Fruit fly (Drosophila melanogaster) whole organism, embryonic: ENCODE measurements around the gene CG7739.
A peak's percentile ranks its signal among the peaks of the same experiment; 100 is the strongest.

Experiments used
- Atf3 ChIP-seq: fragments of 200-800 bp; sonication (Bioruptor generic); optimal IDR thresholded peaks from 3 replicates; lab custom pipeline; 2016; ENCODE audit warnings: missing biosample characterization, missing genetic modification characterization
- BEAF-32 ChIP-seq: fragments of 200-800 bp; sonication (Bioruptor generic); optimal IDR thresholded peaks from 3 replicates; lab custom pipeline; 2017; ENCODE audit warnings: missing biosample characterization, missing genetic modification characterization, mild to moderate bottlenecking, moderate library complexity, missing genetic modification reagents
- Bgb ChIP-seq: fragments of 200-800 bp; sonication (Bioruptor generic); IDR thresholded peaks from 2 replicates; pipeline ENCODE4 v1.3.6; 2022; ENCODE audit warnings: missing biosample characterization, missing genetic modification characterization; ENCODE audit not compliant: partially characterized antibody
- CG1024 ChIP-seq: fragments of 200-800 bp; sonication (Bioruptor generic); IDR thresholded peaks from 2 replicates; pipeline ENCODE4 v1.3.6; 2022; ENCODE audit warnings: missing biosample characterization, missing genetic modification characterization
- CG10267 ChIP-seq: fragments of 200-800 bp; sonication (Bioruptor generic); optimal IDR thresholded peaks from 2 replicates; lab custom pipeline; 2018; ENCODE audit warnings: missing biosample characterization, mild to moderate bottlenecking, missing genetic modification characterization, moderate library complexity
- CG10274 ChIP-seq: fragments of 200-800 bp; sonication (Bioruptor generic); optimal IDR thresholded peaks from 3 replicates; lab custom pipeline; 2017; ENCODE audit warnings: missing biosample characterization, mild to moderate bottlenecking, missing genetic modification characterization
- CG10959 ChIP-seq: fragments of 200-800 bp; sonication (Bioruptor generic); IDR thresholded peaks from 2 replicates; pipeline ENCODE4 v1.3.6; 2022; ENCODE audit warnings: missing biosample characterization, missing genetic modification characterization
- CG14667 ChIP-seq: fragments of 200-800 bp; sonication (Bioruptor generic); IDR thresholded peaks from 2 replicates; pipeline ENCODE4 v1.3.6; 2022; ENCODE audit warnings: missing biosample characterization, missing genetic modification characterization
- CG14710 ChIP-seq: fragments of 200-800 bp; sonication (Bioruptor generic); optimal IDR thresholded peaks from 3 replicates; lab custom pipeline; 2019; ENCODE audit warnings: missing biosample characterization, mild to moderate bottlenecking, missing genetic modification characterization, moderate library complexity
- CG14860 ChIP-seq: fragments of 200-800 bp; sonication (Bioruptor generic); IDR thresholded peaks from 3 replicates; pipeline ENCODE4 v1.3.6; 2022; ENCODE audit warnings: missing biosample characterization, missing genetic modification characterization; ENCODE audit not compliant: partially characterized antibody
- CG1603 ChIP-seq: fragments of 200-800 bp; sonication (Bioruptor generic); optimal IDR thresholded peaks from 2 replicates; lab custom pipeline; 2019; ENCODE audit warnings: missing biosample characterization, mild to moderate bottlenecking, missing genetic modification characterization, moderate library complexity
- CG16813 ChIP-seq: fragments of 200-800 bp; sonication (Bioruptor generic); IDR thresholded peaks from 3 replicates; pipeline ENCODE4 v1.3.6; 2022; ENCODE audit warnings: missing biosample characterization, missing genetic modification characterization; ENCODE audit not compliant: partially characterized antibody
- CG2129 ChIP-seq: fragments of 200-800 bp; sonication (Bioruptor generic); IDR thresholded peaks from 2 replicates; pipeline ENCODE4 v1.3.6; 2022; ENCODE audit warnings: missing biosample characterization, missing genetic modification characterization; ENCODE audit not compliant: partially characterized antibody
- CG2199 ChIP-seq: fragments of 200-800 bp; sonication (Bioruptor generic); IDR thresholded peaks from 3 replicates; pipeline ENCODE4 v1.3.6; 2022; ENCODE audit warnings: missing biosample characterization, missing genetic modification characterization
- CG3726 ChIP-seq: fragments of 200-800 bp; sonication (Bioruptor generic); IDR thresholded peaks from 3 replicates; pipeline ENCODE4, ENCODE4 v1.3.6; 2022; ENCODE audit warnings: missing biosample characterization, missing genetic modification characterization
- CG7963 ChIP-seq: fragments of 200-800 bp; sonication (Bioruptor generic); IDR thresholded peaks from 3 replicates; pipeline ENCODE4 v1.3.6; 2022; ENCODE audit warnings: missing biosample characterization, missing genetic modification characterization; ENCODE audit not compliant: partially characterized antibody
- CG9609 ChIP-seq: fragments of 200-800 bp; sonication (Bioruptor generic); optimal IDR thresholded peaks from 3 replicates; lab custom pipeline; 2016; ENCODE audit warnings: missing biosample characterization, missing genetic modification characterization
- CG9797 ChIP-seq: fragments of 200-800 bp; sonication (Bioruptor generic); optimal IDR thresholded peaks from 3 replicates; lab custom pipeline; 2018; ENCODE audit warnings: missing biosample characterization, mild to moderate bottlenecking, missing genetic modification characterization
- Dek ChIP-seq: fragments of 200-800 bp; sonication (Bioruptor generic); optimal IDR thresholded peaks from 3 replicates; lab custom pipeline; 2019; ENCODE audit warnings: missing biosample characterization, mild to moderate bottlenecking, missing genetic modification characterization, moderate library complexity
- Dll ChIP-seq: fragments of 200-800 bp; sonication (Bioruptor generic); IDR thresholded peaks from 4 replicates; pipeline ENCODE4 v1.3.6; 2022; ENCODE audit warnings: missing biosample characterization, missing genetic modification characterization; ENCODE audit not compliant: partially characterized antibody
- Doc3 ChIP-seq: fragments of 200-800 bp; sonication (Bioruptor generic); IDR thresholded peaks from 3 replicates; pipeline ENCODE4 v1.3.6; 2022; ENCODE audit warnings: missing biosample characterization, missing genetic modification characterization; ENCODE audit not compliant: partially characterized antibody
- Dp ChIP-seq: fragments of 200-800 bp; sonication (Bioruptor generic); optimal IDR thresholded peaks from 2 replicates; lab custom pipeline; 2018; ENCODE audit warnings: missing biosample characterization, mild to moderate bottlenecking, missing genetic modification characterization, moderate library complexity
- E2f2 ChIP-seq: fragments of 200-800 bp; sonication (Bioruptor generic); IDR thresholded peaks from 2 replicates; pipeline ENCODE4 v1.3.6; 2022; ENCODE audit warnings: missing biosample characterization, missing genetic modification characterization
- Fer1 ChIP-seq: fragments of 200-800 bp; sonication (Bioruptor generic); optimal IDR thresholded peaks from 2 replicates; lab custom pipeline; 2017; ENCODE audit warnings: missing biosample characterization, mild to moderate bottlenecking, missing genetic modification characterization
- HLH4C ChIP-seq: fragments of 200-800 bp; sonication (Bioruptor generic); IDR thresholded peaks from 3 replicates; pipeline ENCODE4 v1.3.6; 2022; ENCODE audit warnings: missing biosample characterization, missing genetic modification characterization; ENCODE audit not compliant: partially characterized antibody
- Hr39 ChIP-seq: fragments of >200 bp; optimal IDR thresholded peaks from 2 replicates; lab custom pipeline; 2017
- Myb ChIP-seq: fragments of 200-800 bp; sonication (Bioruptor generic); optimal IDR thresholded peaks from 2 replicates; lab custom pipeline; 2016; ENCODE audit warnings: missing biosample characterization, missing genetic modification characterization
- Opbp ChIP-seq: fragments of 200-800 bp; sonication (Bioruptor generic); IDR thresholded peaks from 3 replicates; pipeline ENCODE4 v1.3.6; 2022; ENCODE audit warnings: missing biosample characterization, missing genetic modification characterization; ENCODE audit not compliant: partially characterized antibody
- Sry-δ ChIP-seq: fragments of 200-800 bp; sonication (Bioruptor generic); optimal IDR thresholded peaks from 2 replicates; lab custom pipeline; 2016; ENCODE audit warnings: missing biosample characterization, missing genetic modification characterization
- Stat92E ChIP-seq, 3 experiments: fragments of >200 bp in 2 of 3; fragments of 200-800 bp in 1 of 3; sonication (Bioruptor generic) in 1 of 3; optimal IDR thresholded peaks; 2 replicates each; lab custom pipeline; 2017 to 2019; ENCODE audit warnings: missing biosample characterization in 3 of 3, missing genetic modification characterization in 3 of 3, mild to moderate bottlenecking in 1 of 3, moderate library complexity in 1 of 3
- amos ChIP-seq: fragments of 200-800 bp; sonication (Bioruptor generic); IDR thresholded peaks from 2 replicates; pipeline ENCODE4 v1.3.6; 2022; ENCODE audit warnings: missing biosample characterization, missing genetic modification characterization; ENCODE audit not compliant: partially characterized antibody
- ato ChIP-seq: fragments of 200-800 bp; sonication (Bioruptor generic); IDR thresholded peaks from 2 replicates; pipeline ENCODE4 v1.3.6; 2022; ENCODE audit warnings: missing biosample characterization, missing genetic modification characterization; ENCODE audit not compliant: partially characterized antibody
- chinmo ChIP-seq: fragments of 200-800 bp; sonication (Bioruptor generic); IDR thresholded peaks from 4 replicates; pipeline ENCODE4 v1.3.6; 2022; ENCODE audit warnings: missing biosample characterization, missing genetic modification characterization; ENCODE audit not compliant: partially characterized antibody
- dm ChIP-seq: fragments of 200-800 bp; sonication (Bioruptor generic); optimal IDR thresholded peaks from 3 replicates; lab custom pipeline; 2016; ENCODE audit warnings: missing biosample characterization, missing genetic modification characterization
- gfzf ChIP-seq: fragments of 200-800 bp; sonication (Bioruptor generic); optimal IDR thresholded peaks from 2 replicates; lab custom pipeline; 2016; ENCODE audit warnings: missing biosample characterization, mild to moderate bottlenecking, missing genetic modification characterization, moderate library complexity
- hkb ChIP-seq, 2 experiments: fragments of 200-800 bp in 1 of 2; fragments of >200 bp in 1 of 2; sonication (Bioruptor generic) in 1 of 2; IDR thresholded peaks in 1 of 2; optimal IDR thresholded peaks in 1 of 2; 2 replicates each; pipeline versions ENCODE4 v1.3.6 to Lab custom; 2017 to 2022; ENCODE audit warnings: missing biosample characterization in 1 of 2, missing genetic modification characterization in 1 of 2
- inv ChIP-seq: fragments of 200-800 bp; sonication (Bioruptor generic); IDR thresholded peaks from 2 replicates; pipeline ENCODE4 v1.3.6; 2022; ENCODE audit warnings: missing biosample characterization, missing genetic modification characterization; ENCODE audit not compliant: partially characterized antibody
- knrl ChIP-seq: fragments of 200-800 bp; sonication (Bioruptor generic); IDR thresholded peaks from 3 replicates; pipeline ENCODE4 v1.3.6; 2022; ENCODE audit warnings: missing biosample characterization, missing genetic modification characterization; ENCODE audit not compliant: partially characterized antibody
- mld ChIP-seq: fragments of 200-800 bp; sonication (Bioruptor generic); IDR thresholded peaks from 3 replicates; pipeline ENCODE4 v1.3.6; 2022; ENCODE audit warnings: missing biosample characterization, missing genetic modification characterization; ENCODE audit not compliant: partially characterized antibody
- phol ChIP-seq: fragments of 200-800 bp; sonication (Bioruptor generic); optimal IDR thresholded peaks from 3 replicates; lab custom pipeline; 2018; ENCODE audit warnings: missing biosample characterization, mild to moderate bottlenecking, missing genetic modification characterization, moderate library complexity
- pzg ChIP-seq: fragments of 200-800 bp; sonication (Bioruptor generic); optimal IDR thresholded peaks from 3 replicates; lab custom pipeline; 2018; ENCODE audit warnings: missing biosample characterization, mild to moderate bottlenecking, missing genetic modification characterization, moderate library complexity
- sna ChIP-seq: fragments of 200-800 bp; sonication (Bioruptor generic); IDR thresholded peaks from 2 replicates; pipeline ENCODE4 v1.3.6; 2022; ENCODE audit warnings: missing biosample characterization, missing genetic modification characterization; ENCODE audit not compliant: partially characterized antibody
- stwl ChIP-seq: fragments of 200-800 bp; sonication (Bioruptor generic); optimal IDR thresholded peaks from 3 replicates; lab custom pipeline; 2018; ENCODE audit warnings: missing biosample characterization, mild to moderate bottlenecking, missing genetic modification characterization, moderate library complexity
- tna ChIP-seq: fragments of 200-800 bp; sonication (Bioruptor generic); IDR thresholded peaks from 2 replicates; pipeline ENCODE4 v1.3.6; 2022; ENCODE audit warnings: missing biosample characterization, missing genetic modification characterization; ENCODE audit not compliant: partially characterized antibody
- trem ChIP-seq: fragments of 200-800 bp; optimal IDR thresholded peaks from 3 replicates; lab custom pipeline; 2019; ENCODE audit warnings: missing biosample characterization, mild to moderate bottlenecking, missing genetic modification characterization, moderate library complexity
- vnd ChIP-seq: fragments of 200-800 bp; sonication (Bioruptor generic); IDR thresholded peaks from 3 replicates; pipeline ENCODE4 v1.3.6; 2022; ENCODE audit warnings: missing biosample characterization, missing genetic modification characterization; ENCODE audit not compliant: partially characterized antibody
- vvl ChIP-seq: fragments of 200-800 bp; sonication (Bioruptor generic); IDR thresholded peaks from 2 replicates; pipeline ENCODE4 v1.3.6; 2022; ENCODE audit warnings: missing biosample characterization, missing genetic modification characterization

The CG7739 gene

dm6 chr3L:15610109-15610508 is 47.2 kb upstream of the CG7739 start, which contains the start of gene CG7650:
Gene CG7650 (minus strand): TSS chr3L:15610386.
- peak; percentile 83 for TF ChIP-seq vnd (GFP tag; lab: Robert Waterston, UW)
- TF ChIP-seq Dek (tag; lab: Kevin White, UChicago), result no peak
- no peak for TF ChIP-seq dm (GFP tag; lab: Kevin White, UChicago)
- no peak for TF ChIP-seq Atf3 (GFP tag; lab: Kevin White, UChicago)
- peak; percentile 77 for TF ChIP-seq CG16813 (GFP tag; lab: Robert Waterston, UW)
- TF ChIP-seq HLH4C (GFP tag; lab: Robert Waterston, UW), result peak; percentile 84
- peak; percentile 74 for TF ChIP-seq CG10267
- peak; percentile 64 for TF ChIP-seq CG14710 (tag; lab: Kevin White, UChicago)
- TF ChIP-seq Sry-δ (GFP tag; lab: Kevin White, UChicago), result peak; percentile 73
- no peak for TF ChIP-seq CG2199
- TF ChIP-seq CG1024 (GFP tag; lab: Robert Waterston, UW), result no peak
- peak; percentile 69 for TF ChIP-seq tna (GFP tag; lab: Robert Waterston, UW)
- TF ChIP-seq pzg (GFP tag; lab: Kevin White, UChicago), result peak; percentile 81
- peak; percentile 54 for TF ChIP-seq trem (tag; lab: Kevin White, UChicago)
- no peak for TF ChIP-seq CG9609 (GFP tag; lab: Kevin White, UChicago)
- TF ChIP-seq inv, result peak; percentile 75
- TF ChIP-seq Stat92E (GFP tag; optimal IDR thresholded peaks at IDR 0.05; lab: Kevin White, UChicago), result peak in 1 of 3 experiments; percentile 65
- peak; percentile 93 for TF ChIP-seq Bgb (GFP tag; lab: Robert Waterston, UW)
- TF ChIP-seq Doc3, result peak; percentile 90
- TF ChIP-seq Opbp (GFP tag; lab: Robert Waterston, UW), result peak; percentile 88
- no peak for TF ChIP-seq CG10274
- TF ChIP-seq Dp, result peak; percentile 93
- peak; percentile 72 for TF ChIP-seq stwl (tag; lab: Kevin White, UChicago)
- TF ChIP-seq CG7963 (GFP tag; lab: Robert Waterston, UW), result peak; percentile 79
- TF ChIP-seq Myb (GFP tag; lab: Kevin White, UChicago), result peak; percentile 28
- TF ChIP-seq Hr39, result no peak
- peak; percentile 9 for TF ChIP-seq phol (tag; lab: Kevin White, UChicago)
- TF ChIP-seq CG14667 (GFP tag; lab: Robert Waterston, UW), result no peak
- peak; percentile 95 for TF ChIP-seq E2f2 (GFP tag; lab: Robert Waterston, UW)
- peak; percentile 74; the same call in 2 of the 3 replicates for TF ChIP-seq mld (GFP tag; lab: Robert Waterston, UW)
- peak; percentile 92 for TF ChIP-seq amos (GFP tag; lab: Robert Waterston, UW)
- peak; percentile 86 for TF ChIP-seq knrl
- TF ChIP-seq CG10959 (GFP tag; lab: Robert Waterston, UW), result no peak
- TF ChIP-seq CG3726 (GFP tag; lab: Robert Waterston, UW), result no peak
- peak; percentile 87 for TF ChIP-seq BEAF-32 (GFP tag; lab: Kevin White, UChicago)
- peak; percentile 39 for TF ChIP-seq CG1603 (tag; lab: Kevin White, UChicago)
- TF ChIP-seq Dll (GFP tag; lab: Robert Waterston, UW), result peak; percentile 96
- peak; percentile 83 for TF ChIP-seq CG14860
- peak; percentile 84 for TF ChIP-seq CG2129 (GFP tag; lab: Robert Waterston, UW)
- TF ChIP-seq CG9797 (GFP tag; lab: Kevin White, UChicago), result peak; percentile 83
- TF ChIP-seq sna (GFP tag; lab: Robert Waterston, UW), result peak; percentile 81
- no peak for TF ChIP-seq hkb (optimal IDR thresholded peaks at IDR 0.05; lab: Kevin White, UChicago)
- TF ChIP-seq hkb (GFP tag; IDR thresholded peaks at IDR 0.05; lab: Robert Waterston, UW), result no peak
- TF ChIP-seq chinmo (GFP tag; lab: Robert Waterston, UW), result peak; percentile 87; the same call in 2 of the 4 replicates
- peak; percentile 29; the same call in 1 of the 2 replicates for TF ChIP-seq vvl (GFP tag; lab: Robert Waterston, UW)
- TF ChIP-seq Fer1 (GFP tag; lab: Kevin White, UChicago), result peak; percentile 16
- peak; percentile 66 for TF ChIP-seq gfzf
- peak; percentile 80 for TF ChIP-seq ato (GFP tag; lab: Robert Waterston, UW)
